Worm (Caenorhabditis elegans): ENCODE measurements around the gene tag-342.

The tag-342 gene

ce11 chrIII:9455980-9456658 lies 11.8 kb upstream of the tag-342 start, which contains the start of the genes rheb-1 and spk-1:
Gene rheb-1 (minus strand): TSS chrIII:9456030.
Gene spk-1 (plus strand): TSS chrIII:9456608.
- TF ChIP-seq hmbx-1 (tag; optimal IDR thresholded peaks at IDR 0.05) (no peak), hmg-4 (GFP tag; optimal IDR thresholded peaks at IDR 0.05) (peak; percentile 43), F13C5.2 (tag; optimal IDR thresholded peaks at IDR 0.05) (peak; percentile 5)

- TF ChIP-seq pes-1 (GFP tag; IDR thresholded peaks at IDR 0.05): no peak
- no peak for TF ChIP-seq B0310.2 (tag; optimal IDR thresholded peaks at IDR 0.05)
- no peak for TF ChIP-seq ama-1 (optimal IDR thresholded peaks at IDR 0.05)
- TF ChIP-seq sea-1 (GFP tag; conservative IDR thresholded peaks at IDR 0.05): no peak
- no peak for TF ChIP-seq tbx-11 (GFP tag; IDR thresholded peaks at IDR 0.05)
- TF ChIP-seq ets-7 (tag; optimal IDR thresholded peaks at IDR 0.05): no peak
Measured at ce11 chrIII:9457192-9458103, 10.5 kb upstream of the tag-342 start.

- no peak for TF ChIP-seq scrt-1 (GFP tag; IDR thresholded peaks at IDR 0.05)
- no peak for TF ChIP-seq ceh-13 (GFP tag; optimal IDR thresholded peaks at IDR 0.05)
- TF ChIP-seq tra-4 (tag; optimal IDR thresholded peaks at IDR 0.05): no peak
- no peak for TF ChIP-seq flt-1 (GFP tag; IDR thresholded peaks at IDR 0.05)
- TF ChIP-seq ceh-36 (tag; optimal IDR thresholded peaks at IDR 0.05): no peak
- no peak for TF ChIP-seq aly-1 (tag; optimal IDR thresholded peaks at IDR 0.05)
- no peak for TF ChIP-seq hnd-1 (tag; optimal IDR thresholded peaks at IDR 0.05)
- no peak for TF ChIP-seq hmbx-1 (tag; optimal IDR thresholded peaks at IDR 0.05)
- TF ChIP-seq F13C5.2 (tag; optimal IDR thresholded peaks at IDR 0.05): no peak
- TF ChIP-seq hmg-4 (GFP tag; optimal IDR thresholded peaks at IDR 0.05): no peak
- no peak for TF ChIP-seq sea-1 (GFP tag; conservative IDR thresholded peaks at IDR 0.05)
- TF ChIP-seq B0310.2 (tag; optimal IDR thresholded peaks at IDR 0.05): no peak
- TF ChIP-seq ama-1 (optimal IDR thresholded peaks at IDR 0.05): no peak
- TF ChIP-seq ets-7 (tag; optimal IDR thresholded peaks at IDR 0.05): no peak
- no peak for TF ChIP-seq pes-1 (GFP tag; IDR thresholded peaks at IDR 0.05)
- TF ChIP-seq tbx-37 (GFP tag; conservative IDR thresholded peaks at IDR 0.05): no peak
- TF ChIP-seq tbx-11 (GFP tag; IDR thresholded peaks at IDR 0.05): no peak
Measured at ce11 chrIII:9461894-9462784, 5.8 kb upstream of the tag-342 start.

- TF ChIP-seq scrt-1 (GFP tag; IDR thresholded peaks at IDR 0.05): 0 out of 2 replicates have a peak, but pooled peaks have one; percentile 46
- TF ChIP-seq B0310.2 (tag; optimal IDR thresholded peaks at IDR 0.05): no peak
- TF ChIP-seq ets-7 (tag; optimal IDR thresholded peaks at IDR 0.05): no peak
- no peak for TF ChIP-seq hnd-1 (tag; optimal IDR thresholded peaks at IDR 0.05)
- TF ChIP-seq ceh-36 (tag; optimal IDR thresholded peaks at IDR 0.05): no peak
- TF ChIP-seq F13C5.2 (tag; optimal IDR thresholded peaks at IDR 0.05): no peak
- no peak for TF ChIP-seq aly-1 (tag; optimal IDR thresholded peaks at IDR 0.05)
- TF ChIP-seq ama-1 (optimal IDR thresholded peaks at IDR 0.05): peak; percentile 91
- no peak for TF ChIP-seq ceh-13 (GFP tag; optimal IDR thresholded peaks at IDR 0.05)
- TF ChIP-seq pes-1 (GFP tag; IDR thresholded peaks at IDR 0.05): no peak
- no peak for TF ChIP-seq sea-1 (GFP tag; conservative IDR thresholded peaks at IDR 0.05)
- no peak for TF ChIP-seq hmbx-1 (tag; optimal IDR thresholded peaks at IDR 0.05)
- no peak for TF ChIP-seq tbx-37 (GFP tag; conservative IDR thresholded peaks at IDR 0.05)
- TF ChIP-seq flt-1 (GFP tag; IDR thresholded peaks at IDR 0.05): no peak
- no peak for TF ChIP-seq hmg-4 (GFP tag; optimal IDR thresholded peaks at IDR 0.05)
- no peak for TF ChIP-seq tra-4 (tag; optimal IDR thresholded peaks at IDR 0.05)
Measured at ce11 chrIII:9462785-9463467, 5.0 kb upstream of the tag-342 start.

ce11 chrIII:9465424-9465823 lies 2.5 kb upstream of the tag-342 start, which contains the start of gene B0464.9:
Gene B0464.9 (plus strand): TSS chrIII:9465767.
- TF ChIP-seq pes-1 (GFP tag; IDR thresholded peaks at IDR 0.05) (peak; percentile 69), F13C5.2 (tag; optimal IDR thresholded peaks at IDR 0.05) (no peak), B0310.2 (tag; optimal IDR thresholded peaks at IDR 0.05) (no peak), tbx-37 (GFP tag; conservative IDR thresholded peaks at IDR 0.05) (peak; percentile 51; the same call in 1 of the 2 replicates)

ce11 chrIII:9465865-9466264 lies 2.1 kb upstream of the tag-342 start, which contains the start of gene B0464.6:
Gene B0464.6 (minus strand): TSS chrIII:9465965.
- TF ChIP-seq ceh-13 (GFP tag; optimal IDR thresholded peaks at IDR 0.05) (no peak), hmg-4 (GFP tag; optimal IDR thresholded peaks at IDR 0.05) (no peak), sea-1 (GFP tag; conservative IDR thresholded peaks at IDR 0.05) (no peak), ama-1 (optimal IDR thresholded peaks at IDR 0.05) (no peak), scrt-1 (GFP tag; IDR thresholded peaks at IDR 0.05) (no peak), tra-4 (tag; optimal IDR thresholded peaks at IDR 0.05) (no peak), F13C5.2 (tag; optimal IDR thresholded peaks at IDR 0.05) (no peak), B0310.2 (tag; optimal IDR thresholded peaks at IDR 0.05) (no peak), tbx-11 (GFP tag; IDR thresholded peaks at IDR 0.05) (no peak), ceh-36 (tag; optimal IDR thresholded peaks at IDR 0.05) (no peak), pes-1 (GFP tag; IDR thresholded peaks at IDR 0.05) (no peak)

Data from whole organism, early embryonic.